Worm (Caenorhabditis elegans) whole organism, L4 larva: ENCODE data around the gene ZK813.1.

ENCODE experiments used
- ceh-28 ChIP-seq: fragments of 150-350 bp; optimal IDR thresholded peaks from 2 replicates; lab custom pipeline; 2014; ENCODE audit warnings: missing biosample characterization, missing genetic modification reagents, missing genetic modification characterization
- nhr-111 ChIP-seq: fragments of 200-800 bp; sonication (Bioruptor generic); optimal IDR thresholded peaks from 2 replicates; lab custom pipeline; 2018; ENCODE audit warnings: mild to moderate bottlenecking, missing genetic modification characterization, missing compliant biosample characterization

ce11 chrX:3416063-3416462, 30.0 kb upstream of the ZK813.1 start:
- no peak for TF ChIP-seq ceh-28 (tag; lab: Kevin White, UChicago)
- no peak for TF ChIP-seq nhr-111
